Fruit fly (Drosophila melanogaster) whole organism, embryonic: ENCODE measurements around the gene CG34293.

Experiments
- B-H2 ChIP-seq: fragments of 200-800 bp; sonication (Bioruptor generic); optimal IDR thresholded peaks from 2 replicates; lab custom pipeline; 2018; ENCODE audit warnings: missing biosample characterization, mild to moderate bottlenecking, missing genetic modification characterization
- Bdp1 ChIP-seq: fragments of 200-800 bp; sonication (Bioruptor generic); optimal IDR thresholded peaks from 3 replicates; lab custom pipeline; 2016; ENCODE audit warnings: missing biosample characterization, missing genetic modification characterization
- CG10321 ChIP-seq: fragments of 200-800 bp; sonication (Bioruptor generic); IDR thresholded peaks from 2 replicates; pipeline ENCODE4 v1.3.6; 2022; ENCODE audit warnings: missing biosample characterization, missing genetic modification characterization
- CG10654 ChIP-seq: fragments of 200-800 bp; sonication (Bioruptor generic); optimal IDR thresholded peaks from 2 replicates; lab custom pipeline; 2016; ENCODE audit warnings: missing biosample characterization, missing genetic modification characterization
- CG12155 ChIP-seq: fragments of 200-800 bp; sonication (Bioruptor generic); optimal IDR thresholded peaks from 3 replicates; lab custom pipeline; 2016; ENCODE audit warnings: missing biosample characterization, missing genetic modification characterization
- CG12391 ChIP-seq: fragments of 200-800 bp; sonication (Bioruptor generic); optimal IDR thresholded peaks from 3 replicates; lab custom pipeline; 2018; ENCODE audit warnings: missing biosample characterization, mild to moderate bottlenecking, missing genetic modification characterization, moderate library complexity
- CG13624 ChIP-seq: fragments of 200-800 bp; sonication (Bioruptor generic); optimal IDR thresholded peaks from 2 replicates; lab custom pipeline; 2016; ENCODE audit warnings: missing biosample characterization, missing genetic modification characterization
- CG14860 ChIP-seq: fragments of 200-800 bp; sonication (Bioruptor generic); IDR thresholded peaks from 3 replicates; pipeline ENCODE4 v1.3.6; 2022; ENCODE audit warnings: missing biosample characterization, missing genetic modification characterization; ENCODE audit not compliant: partially characterized antibody
- CG15479 ChIP-seq: fragments of 200-800 bp; sonication (Bioruptor generic); optimal IDR thresholded peaks from 3 replicates; lab custom pipeline; 2019; ENCODE audit warnings: missing biosample characterization, mild to moderate bottlenecking, missing genetic modification characterization, moderate library complexity
- CG16863 ChIP-seq: fragments of 200-800 bp; sonication (Bioruptor generic); optimal IDR thresholded peaks from 3 replicates; lab custom pipeline; 2016; ENCODE audit warnings: missing biosample characterization, missing genetic modification characterization
- CG17359 ChIP-seq: fragments of 200-800 bp; sonication (Bioruptor generic); optimal IDR thresholded peaks from 3 replicates; lab custom pipeline; 2018; ENCODE audit warnings: missing biosample characterization, mild to moderate bottlenecking, missing genetic modification characterization, moderate library complexity
- CG17802 ChIP-seq: fragments of 200-800 bp; sonication (Bioruptor generic); optimal IDR thresholded peaks from 2 replicates; lab custom pipeline; 2018; ENCODE audit warnings: missing biosample characterization, mild to moderate bottlenecking, missing genetic modification characterization, moderate library complexity
- CG18476 ChIP-seq: fragments of 200-800 bp; sonication (Bioruptor generic); optimal IDR thresholded peaks from 2 replicates; lab custom pipeline; 2016; ENCODE audit warnings: missing biosample characterization, mild to moderate bottlenecking, missing genetic modification characterization
- CG2678 ChIP-seq: fragments of 200-800 bp; sonication (Bioruptor generic); optimal IDR thresholded peaks from 3 replicates; lab custom pipeline; 2019; ENCODE audit warnings: missing biosample characterization, mild to moderate bottlenecking, missing genetic modification characterization, moderate library complexity
- CG42726 ChIP-seq: fragments of 200-800 bp; sonication (Bioruptor generic); IDR thresholded peaks from 2 replicates; pipeline ENCODE4 v1.3.6; 2022; ENCODE audit warnings: missing biosample characterization, missing genetic modification characterization; ENCODE audit not compliant: partially characterized antibody
- CG4360 ChIP-seq: fragments of 200-800 bp; sonication (Bioruptor generic); IDR thresholded peaks from 2 replicates; pipeline ENCODE4 v1.3.6; 2022; ENCODE audit warnings: missing biosample characterization, missing genetic modification characterization
- CG4404 ChIP-seq: fragments of 200-800 bp; sonication (Bioruptor generic); IDR thresholded peaks from 2 replicates; pipeline ENCODE4 v1.3.6; 2022; ENCODE audit warnings: missing biosample characterization, missing genetic modification characterization
- CG4820 ChIP-seq: fragments of 200-800 bp; sonication (Bioruptor generic); optimal IDR thresholded peaks from 3 replicates; lab custom pipeline; 2016; ENCODE audit warnings: missing biosample characterization, missing genetic modification characterization
- CG6765 ChIP-seq: fragments of 200-800 bp; sonication (Bioruptor generic); optimal IDR thresholded peaks from 3 replicates; lab custom pipeline; 2017; ENCODE audit warnings: missing biosample characterization, mild to moderate bottlenecking, missing genetic modification characterization
- CG6813 ChIP-seq: fragments of 200-800 bp; sonication (Bioruptor generic); optimal IDR thresholded peaks from 2 replicates; lab custom pipeline; 2017; ENCODE audit warnings: missing biosample characterization, missing genetic modification characterization, mild to moderate bottlenecking, moderate library complexity, missing genetic modification reagents
- CG8478 ChIP-seq: fragments of >200 bp; optimal IDR thresholded peaks from 2 replicates; lab custom pipeline; 2018
- CoRest ChIP-seq: fragments of 200-800 bp; sonication (Bioruptor generic); optimal IDR thresholded peaks from 3 replicates; lab custom pipeline; 2018; ENCODE audit warnings: missing biosample characterization, mild to moderate bottlenecking, missing genetic modification characterization, moderate library complexity
- Fer2 ChIP-seq: fragments of 200-800 bp; sonication (Bioruptor generic); optimal IDR thresholded peaks from 2 replicates; lab custom pipeline; 2018; ENCODE audit warnings: missing biosample characterization, mild to moderate bottlenecking, missing genetic modification characterization, moderate library complexity
- H2.0 ChIP-seq: fragments of 200-800 bp; sonication (Bioruptor generic); IDR thresholded peaks from 2 replicates; pipeline ENCODE4 v1.3.6; 2022; ENCODE audit warnings: missing biosample characterization, missing genetic modification characterization
- HLH54F ChIP-seq: fragments of 200-800 bp; sonication (Bioruptor generic); optimal IDR thresholded peaks from 3 replicates; lab custom pipeline; 2016; ENCODE audit warnings: missing biosample characterization, missing genetic modification characterization
- HmgZ ChIP-seq: fragments of 200-800 bp; sonication (Bioruptor generic); optimal IDR thresholded peaks from 2 replicates; lab custom pipeline; 2018; ENCODE audit warnings: missing biosample characterization, mild to moderate bottlenecking, missing genetic modification characterization
- Hr51 ChIP-seq, 2 experiments: fragments of 200-800 bp; sonication (Bioruptor generic); optimal IDR thresholded peaks; 2 replicates in 1 of 2; 3 replicates in 1 of 2; lab custom pipeline; 2016 to 2018; ENCODE audit warnings: missing biosample characterization in 2 of 2, missing genetic modification characterization in 2 of 2, mild to moderate bottlenecking in 1 of 2, moderate library complexity in 1 of 2
- MBD-R2 ChIP-seq: fragments of 200-800 bp; sonication (Bioruptor generic); IDR thresholded peaks from 2 replicates; pipeline ENCODE4 v1.3.6; 2022; ENCODE audit warnings: missing biosample characterization, missing genetic modification characterization
- Oli ChIP-seq: fragments of 200-800 bp; sonication (Bioruptor generic); optimal IDR thresholded peaks from 2 replicates; lab custom pipeline; 2018; ENCODE audit warnings: missing biosample characterization, mild to moderate bottlenecking, missing genetic modification characterization, moderate library complexity
- PHDP ChIP-seq: fragments of 200-800 bp; sonication (Bioruptor generic); optimal IDR thresholded peaks from 3 replicates; lab custom pipeline; 2018; ENCODE audit warnings: missing biosample characterization, mild to moderate bottlenecking, missing genetic modification characterization, moderate library complexity
- Sin3A ChIP-seq: fragments of >200 bp; optimal IDR thresholded peaks from 2 replicates; lab custom pipeline; 2018
- Six4 ChIP-seq: fragments of 200-800 bp; sonication (Bioruptor generic); optimal IDR thresholded peaks from 2 replicates; lab custom pipeline; 2016; ENCODE audit warnings: missing biosample characterization, missing genetic modification characterization
- Sox102F ChIP-seq: fragments of 200-800 bp; sonication (Bioruptor generic); optimal IDR thresholded peaks from 2 replicates; lab custom pipeline; 2018; ENCODE audit warnings: missing biosample characterization, mild to moderate bottlenecking, missing genetic modification characterization, moderate library complexity
- Sry-δ ChIP-seq: fragments of 200-800 bp; sonication (Bioruptor generic); optimal IDR thresholded peaks from 2 replicates; lab custom pipeline; 2016; ENCODE audit warnings: missing biosample characterization, missing genetic modification characterization
- danr ChIP-seq: fragments of 200-800 bp; sonication (Bioruptor generic); IDR thresholded peaks from 2 replicates; pipeline ENCODE4 v1.3.6; 2022; ENCODE audit warnings: missing biosample characterization, missing genetic modification characterization
- dmrt11E ChIP-seq: fragments of 200-800 bp; sonication (Bioruptor generic); optimal IDR thresholded peaks from 3 replicates; lab custom pipeline; 2018; ENCODE audit warnings: missing biosample characterization, mild to moderate bottlenecking, missing genetic modification characterization, moderate library complexity
- fru ChIP-seq: fragments of >200 bp; optimal IDR thresholded peaks from 2 replicates; lab custom pipeline; 2017
- fu2 ChIP-seq: fragments of 200-800 bp; sonication (Bioruptor generic); optimal IDR thresholded peaks from 2 replicates; lab custom pipeline; 2016; ENCODE audit warnings: missing biosample characterization, missing genetic modification characterization
- gfzf ChIP-seq: fragments of 200-800 bp; sonication (Bioruptor generic); optimal IDR thresholded peaks from 2 replicates; lab custom pipeline; 2016; ENCODE audit warnings: missing biosample characterization, mild to moderate bottlenecking, missing genetic modification characterization, moderate library complexity
- hbn ChIP-seq: fragments of 200-800 bp; sonication (Bioruptor generic); IDR thresholded peaks from 2 replicates; pipeline ENCODE4 v1.3.6; 2022; ENCODE audit warnings: missing biosample characterization, missing genetic modification characterization; ENCODE audit not compliant: partially characterized antibody
- jigr1 ChIP-seq: fragments of 200-800 bp; sonication (Bioruptor generic); IDR thresholded peaks from 3 replicates; pipeline ENCODE4 v1.3.6; 2022; ENCODE audit warnings: missing biosample characterization, missing genetic modification characterization
- lbe ChIP-seq: fragments of 200-800 bp; sonication (Bioruptor generic); optimal IDR thresholded peaks from 2 replicates; lab custom pipeline; 2016; ENCODE audit warnings: missing biosample characterization, mild to moderate bottlenecking, missing genetic modification characterization
- prd ChIP-seq, 3 experiments: fragments of >200 bp in 2 of 3; fragments of 200-800 bp in 1 of 3; sonication (Bioruptor generic) in 1 of 3; optimal IDR thresholded peaks in 2 of 3; IDR thresholded peaks in 1 of 3; 2 replicates in 2 of 3; 3 replicates in 1 of 3; pipeline versions ENCODE4 v1.3.6 to Lab custom; 2017 to 2022; ENCODE audit warnings: missing biosample characterization in 1 of 3, missing genetic modification characterization in 1 of 3
- sc ChIP-seq, 3 experiments: fragments of >200 bp in 2 of 3; fragments of 200-800 bp in 1 of 3; sonication (Bioruptor generic) in 1 of 3; optimal IDR thresholded peaks; 2 replicates in 2 of 3; 3 replicates in 1 of 3; lab custom pipeline; 2017; ENCODE audit warnings: mild to moderate bottlenecking in 1 of 3, missing biosample characterization in 1 of 3, missing genetic modification characterization in 1 of 3, missing genetic modification reagents in 1 of 3
- sisA ChIP-seq: fragments of 200-800 bp; sonication (Bioruptor generic); IDR thresholded peaks from 2 replicates; pipeline ENCODE4 v1.3.6; 2022; ENCODE audit warnings: missing biosample characterization, missing genetic modification characterization
- tin ChIP-seq: fragments of 200-800 bp; sonication (Bioruptor generic); optimal IDR thresholded peaks from 3 replicates; lab custom pipeline; 2016; ENCODE audit warnings: missing biosample characterization, missing genetic modification characterization
- vfl ChIP-seq: fragments of 200-800 bp; sonication (Bioruptor generic); optimal IDR thresholded peaks from 2 replicates; lab custom pipeline; 2016; ENCODE audit warnings: missing biosample characterization, missing genetic modification characterization
- vvl ChIP-seq: fragments of 200-800 bp; sonication (Bioruptor generic); IDR thresholded peaks from 2 replicates; pipeline ENCODE4 v1.3.6; 2022; ENCODE audit warnings: missing biosample characterization, missing genetic modification characterization
- yki ChIP-seq: fragments of >200 bp; optimal IDR thresholded peaks from 3 replicates; lab custom pipeline; 2018

CG34293 gene

dm6 chr3R:27150685-27151515, 14.5 kb downstream of the CG34293 start, which contains the start of gene CG6051 (continued):
- TF ChIP-seq Fer2 (tag; lab: Kevin White, UChicago) (peak; percentile 4), CG18476 (GFP tag; lab: Kevin White, UChicago) (peak; percentile 18), CG12391 (peak; percentile 79), CG12155 (GFP tag; lab: Kevin White, UChicago) (peak; percentile 41), gfzf (peak; percentile 79), prd (optimal IDR thresholded peaks at IDR 0.05; lab: Kevin White, UChicago) (no peak), prd (GFP tag; IDR thresholded peaks at IDR 0.05; lab: Robert Waterston, UW) (no peak), H2.0 (no peak), lbe (GFP tag; lab: Kevin White, UChicago) (no peak), Sox102F (GFP tag; lab: Kevin White, UChicago) (peak; percentile 57), sisA (GFP tag; lab: Robert Waterston, UW) (no peak), CG6813 (GFP tag; lab: Kevin White, UChicago) (peak; percentile 4), HLH54F (GFP tag; lab: Kevin White, UChicago) (peak; percentile 61), CG6765 (peak; percentile 63), danr (GFP tag; lab: Robert Waterston, UW) (no peak), CG10321 (GFP tag; lab: Robert Waterston, UW) (no peak), yki (lab: Kevin White, UChicago) (no peak), Bdp1 (GFP tag; lab: Kevin White, UChicago) (peak; percentile 31), jigr1 (GFP tag; lab: Robert Waterston, UW) (no peak), vfl (GFP tag; lab: Kevin White, UChicago) (peak; percentile 2), CG2678 (tag; lab: Kevin White, UChicago) (peak; percentile 75), CG42726 (GFP tag; lab: Robert Waterston, UW) (no peak), CG10654 (GFP tag; lab: Kevin White, UChicago) (peak; percentile 30), Oli (peak; percentile 25), tin (GFP tag; lab: Kevin White, UChicago) (peak; percentile 21), Sry-δ (GFP tag; lab: Kevin White, UChicago) (peak; percentile 23), CG14860 (GFP tag; lab: Robert Waterston, UW) (no peak), MBD-R2 (GFP tag; lab: Robert Waterston, UW) (no peak), Sin3A (lab: Kevin White, UChicago) (no peak), CG13624 (GFP tag; lab: Kevin White, UChicago) (peak; percentile 51), B-H2 (peak; percentile 49), sc (optimal IDR thresholded peaks at IDR 0.05; lab: Kevin White, UChicago) (no peak), sc (GFP tag; optimal IDR thresholded peaks at IDR 0.05; lab: Kevin White, UChicago) (peak; percentile 29), hbn (GFP tag; lab: Robert Waterston, UW) (no peak), CG4820 (GFP tag; lab: Kevin White, UChicago) (no peak), fu2 (GFP tag; lab: Kevin White, UChicago) (peak; percentile 46), CG17802 (tag; lab: Kevin White, UChicago) (peak; percentile 91), CoRest (tag; lab: Kevin White, UChicago) (peak; percentile 63), fru (lab: Kevin White, UChicago) (no peak), dmrt11E (tag; lab: Kevin White, UChicago) (peak; percentile 51), CG16863 (GFP tag; lab: Kevin White, UChicago) (peak; percentile 55), CG17359 (tag; lab: Kevin White, UChicago) (peak; percentile 60), Six4 (GFP tag; lab: Kevin White, UChicago) (peak; percentile 39), vvl (GFP tag; lab: Robert Waterston, UW) (no peak), CG4404 (GFP tag; lab: Robert Waterston, UW) (no peak), HmgZ (tag; lab: Kevin White, UChicago) (peak; percentile 44), CG8478 (peak; percentile 3), CG4360 (GFP tag; lab: Robert Waterston, UW) (no peak), Hr51 (GFP tag; optimal IDR thresholded peaks at IDR 0.05; lab: Kevin White, UChicago) (peak in 1 of 2 experiments; percentile 61), CG15479 (no peak), PHDP (tag; lab: Kevin White, UChicago) (peak; percentile 64)
